Worm (Caenorhabditis elegans) whole organism, late embryonic: Measurements from ENCODE around the gene srz-97.

Source experiments
- F13H6.1 ChIP-seq: sonication (generic microtip); optimal IDR thresholded peaks from 2 replicates; lab custom pipeline; 2016; ENCODE audit warnings: missing genetic modification characterization, missing compliant biosample characterization
- ceh-14 ChIP-seq: sonication (generic microtip); optimal IDR thresholded peaks from 2 replicates; lab custom pipeline; 2016; ENCODE audit warnings: missing genotype, missing genetic modification characterization, missing compliant biosample characterization
- dve-1 ChIP-seq: sonication (generic microtip); optimal IDR thresholded peaks from 2 replicates; lab custom pipeline; 2017; ENCODE audit warnings: antibody characterized with exemption, mild to moderate bottlenecking, missing genetic modification characterization, missing compliant biosample characterization
- elt-2 ChIP-seq: sonication (generic microtip); optimal IDR thresholded peaks from 2 replicates; lab custom pipeline; 2016; ENCODE audit warnings: missing genetic modification reagents, missing genetic modification characterization, missing compliant biosample characterization
- nfya-1 ChIP-seq: sonication (generic microtip); optimal IDR thresholded peaks from 2 replicates; lab custom pipeline; 2017; ENCODE audit warnings: missing genetic modification characterization, mild to moderate bottlenecking, missing compliant biosample characterization, antibody characterized with exemption, moderate library complexity
- nhr-11 ChIP-seq: fragments of 150-350 bp; optimal IDR thresholded peaks from 2 replicates; lab custom pipeline; 2014; ENCODE audit warnings: missing biosample characterization, missing genetic modification characterization
- pros-1 ChIP-seq: fragments of 150-350 bp; optimal IDR thresholded peaks from 2 replicates; lab custom pipeline; 2014; ENCODE audit warnings: missing biosample characterization, missing genetic modification reagents, missing genetic modification characterization
- sdc-2 ChIP-seq: sonication (generic microtip); optimal IDR thresholded peaks from 2 replicates; lab custom pipeline; 2016; ENCODE audit warnings: missing genotype, missing genetic modification characterization, missing compliant biosample characterization
- unc-55 ChIP-seq: sonication (generic microtip); optimal IDR thresholded peaks from 2 replicates; lab custom pipeline; 2017; ENCODE audit warnings: missing biosample characterization, missing genetic modification reagents, missing genetic modification characterization

- TF ChIP-seq nhr-11 (tag; lab: Kevin White, UChicago) (no peak), ceh-14 (tag; lab: Kevin White, UChicago) (no peak), unc-55 (no peak), F13H6.1 (tag; lab: Kevin White, UChicago) (no peak), dve-1 (tag; lab: Kevin White, UChicago) (no peak), pros-1 (no peak), nfya-1 (tag; lab: Kevin White, UChicago) (no peak), sdc-2 (no peak), elt-2 (tag; lab: Kevin White, UChicago) (no peak)
These were observed 28.4 kb upstream of the srz-97 start for ce11 chrV:14496446-14496845.
